Fruit fly (Drosophila melanogaster) whole organism, embryonic: ENCODE results near the gene CG7101.

Experiments used
- Aef1 ChIP-seq: fragments of 200-800 bp; sonication (Bioruptor generic); IDR thresholded peaks from 3 replicates; pipeline ENCODE4 v1.3.6; 2022; ENCODE audit warnings: missing biosample characterization, missing genetic modification characterization
- CG10321 ChIP-seq: fragments of 200-800 bp; sonication (Bioruptor generic); IDR thresholded peaks from 2 replicates; pipeline ENCODE4 v1.3.6; 2022; ENCODE audit warnings: missing biosample characterization, missing genetic modification characterization
- CG1603 ChIP-seq: fragments of 200-800 bp; sonication (Bioruptor generic); optimal IDR thresholded peaks from 2 replicates; lab custom pipeline; 2019; ENCODE audit warnings: missing biosample characterization, mild to moderate bottlenecking, missing genetic modification characterization, moderate library complexity
- CG7745 ChIP-seq: fragments of 200-800 bp; sonication (Bioruptor generic); optimal IDR thresholded peaks from 2 replicates; lab custom pipeline; 2018; ENCODE audit warnings: missing biosample characterization, mild to moderate bottlenecking, missing genetic modification characterization, moderate library complexity
- CG8924 ChIP-seq: fragments of 200-800 bp; optimal IDR thresholded peaks from 3 replicates; lab custom pipeline; 2019; ENCODE audit warnings: missing biosample characterization, mild to moderate bottlenecking, missing genetic modification characterization, moderate library complexity
- CTCF ChIP-seq: fragments of 200-800 bp; sonication (Bioruptor generic); optimal IDR thresholded peaks from 2 replicates; lab custom pipeline; 2017; ENCODE audit warnings: missing biosample characterization, mild to moderate bottlenecking, missing genetic modification characterization, moderate library complexity
- gro ChIP-seq: fragments of 200-800 bp; sonication (Bioruptor generic); optimal IDR thresholded peaks from 2 replicates; lab custom pipeline; 2016; ENCODE audit warnings: missing biosample characterization, missing genetic modification characterization

DNA sequence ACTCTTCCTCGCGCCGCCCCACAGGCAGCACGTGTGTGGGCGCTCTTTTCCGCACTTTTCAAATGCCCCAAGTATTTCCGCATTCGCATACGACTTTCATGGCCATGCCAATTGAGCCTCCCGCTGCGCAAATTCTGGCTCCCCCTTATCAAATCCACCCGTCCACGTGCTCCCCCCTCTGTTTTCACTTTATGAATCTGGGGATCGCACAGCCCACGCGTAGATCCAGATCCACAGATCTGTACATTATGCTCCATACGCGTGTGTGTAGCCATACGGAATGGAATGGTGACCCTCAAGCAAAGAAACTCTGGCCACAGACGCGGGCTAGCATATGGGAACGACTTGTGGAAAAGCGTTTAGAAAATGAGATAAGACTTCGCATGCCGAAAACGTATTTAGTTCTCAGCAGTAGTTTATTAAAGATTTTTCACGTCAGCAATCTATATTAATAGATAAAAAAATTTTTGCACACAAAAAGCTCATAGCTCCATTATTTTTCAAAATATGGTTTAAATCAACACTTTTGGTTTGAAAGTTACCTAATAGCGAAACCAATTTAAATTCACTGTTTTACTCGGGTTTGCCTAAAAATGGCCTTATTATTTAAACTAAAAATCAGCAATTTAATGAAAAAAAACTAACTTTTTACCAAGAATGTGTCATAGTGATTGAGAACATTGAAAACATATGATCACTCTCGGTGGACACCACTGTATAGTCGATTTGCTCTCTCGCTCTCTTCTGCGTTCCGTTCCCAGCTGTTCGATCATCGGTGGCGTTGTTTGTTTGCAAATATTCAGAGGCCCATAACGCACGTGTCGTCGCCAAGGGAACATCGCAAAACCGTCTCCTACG is 40.8 kb upstream of the CG7101 start:
- TF ChIP-seq CG1603 (tag; lab: Kevin White, UChicago) (no peak), Aef1 (peak; percentile 21; the same call in 1 of the 3 replicates), CTCF (no peak), CG8924 (peak; percentile 66), CG10321 (no peak), CG7745 (tag; lab: Kevin White, UChicago) (no peak), gro (peak; percentile 1)
